Fruit fly (Drosophila melanogaster): ENCODE measurements around the gene ymp.
A peak's percentile ranks its signal among the peaks of the same experiment; 100 is the strongest.

Gene ymp

DNA sequence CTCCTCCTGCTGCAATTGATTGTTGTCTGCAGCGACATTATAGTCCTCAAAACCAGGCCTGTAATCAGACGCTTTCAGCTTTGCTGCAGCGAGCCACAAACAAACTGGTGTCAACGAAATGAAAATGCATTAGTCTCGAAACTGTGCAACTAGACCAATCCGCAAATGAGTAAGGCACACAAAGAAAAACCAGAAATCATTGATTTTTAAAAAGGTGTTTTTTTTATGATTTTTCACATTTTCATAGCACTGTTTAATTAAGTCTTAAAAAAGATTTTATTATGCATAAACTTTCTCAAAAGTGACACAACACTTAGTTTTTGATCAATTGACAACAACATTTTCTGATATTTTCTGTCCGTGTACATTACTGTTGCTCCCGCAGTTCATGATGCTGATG, 25.8 kb downstream of the ymp start, which contains the start of gene CG4582:
Gene CG4582, minus strand, starts transcription at position 101 of the 400 bp plus-strand sequence.
- TF ChIP-seq YL-1 (GFP tag; optimal IDR thresholded peaks at IDR 0.05) (no peak), Nf-YC (tag; optimal IDR thresholded peaks at IDR 0.05) (no peak), tup (GFP tag; optimal IDR thresholded peaks at IDR 0.05) (no peak), CG4328 (GFP tag; optimal IDR thresholded peaks at IDR 0.05) (no peak), CkIIα-i1 (GFP tag; IDR thresholded peaks at IDR 0.05) (no peak), Mrtf (GFP tag; IDR thresholded peaks at IDR 0.05) (no peak), dm (GFP tag; optimal IDR thresholded peaks at IDR 0.05) (no peak), CG8290 (GFP tag; optimal IDR thresholded peaks at IDR 0.05) (no peak), CG8290 (tag; optimal IDR thresholded peaks at IDR 0.05) (no peak), toy (GFP tag; IDR thresholded peaks at IDR 0.05) (no peak)

DNA sequence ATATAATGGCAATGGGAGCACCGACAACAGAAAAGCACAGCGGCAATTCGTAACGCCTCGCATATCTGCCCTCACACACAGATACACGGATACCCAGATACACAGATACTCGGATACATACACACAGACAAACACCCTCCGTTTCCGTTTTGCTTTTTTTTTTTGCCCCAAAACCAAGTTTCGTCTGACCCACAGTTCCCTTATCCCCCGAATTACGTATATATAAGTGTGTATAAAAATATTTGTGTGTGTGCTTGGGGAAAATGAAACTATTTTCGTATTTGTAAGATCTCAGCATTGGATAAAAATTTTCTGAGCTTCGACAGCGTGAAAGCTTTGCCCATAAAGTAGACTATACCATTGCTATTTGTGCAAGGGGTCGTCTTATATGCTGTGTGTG, 49.6 kb downstream of the ymp start:
- TF ChIP-seq hb (GFP tag; IDR thresholded peaks at IDR 0.05; ENCODE audit: partially characterized antibody): no peak
- no peak for TF ChIP-seq CG6272 (GFP tag; IDR thresholded peaks at IDR 0.05)
- no peak for TF ChIP-seq NC2α (GFP tag; optimal IDR thresholded peaks at IDR 0.05)
- no peak for TF ChIP-seq ara (GFP tag; IDR thresholded peaks at IDR 0.05)
- TF ChIP-seq TFAM (GFP tag; optimal IDR thresholded peaks at IDR 0.05): no peak
- no peak for TF ChIP-seq repo (GFP tag; optimal IDR thresholded peaks at IDR 0.05)
- no peak for TF ChIP-seq fd3F (GFP tag; optimal IDR thresholded peaks at IDR 0.05)
- TF ChIP-seq Mes4 (GFP tag; optimal IDR thresholded peaks at IDR 0.05): no peak
- TF ChIP-seq yki (optimal IDR thresholded peaks at IDR 0.05): no peak
- TF ChIP-seq sens (GFP tag): peak; percentile 3
- no peak for TF ChIP-seq CG3995 (GFP tag; optimal IDR thresholded peaks at IDR 0.05)
- TF ChIP-seq abd-A (tag; optimal IDR thresholded peaks at IDR 0.05): peak; percentile 56
- TF ChIP-seq CG13894 (tag; optimal IDR thresholded peaks at IDR 0.05): peak; percentile 95
- TF ChIP-seq Atf6 (GFP tag; IDR thresholded peaks at IDR 0.05): no peak
- no peak for TF ChIP-seq CG12104 (GFP tag; optimal IDR thresholded peaks at IDR 0.05)
- TF ChIP-seq CG3847 (GFP tag; IDR thresholded peaks at IDR 0.05): no peak
- TF ChIP-seq so (GFP tag; IDR thresholded peaks at IDR 0.05): no peak
- TF ChIP-seq crp (GFP tag; optimal IDR thresholded peaks at IDR 0.05): no peak
- no peak for TF ChIP-seq CG14965 (GFP tag; optimal IDR thresholded peaks at IDR 0.05; ENCODE audit: borderline replicate concordance)
- no peak for TF ChIP-seq trem (tag; optimal IDR thresholded peaks at IDR 0.05)
- peak; percentile 55 for TF ChIP-seq Ets65A (GFP tag)
- no peak for TF ChIP-seq D (optimal IDR thresholded peaks at IDR 0.05)
- no peak for TF ChIP-seq D (GFP tag; optimal IDR thresholded peaks at IDR 0.05)
- no peak for TF ChIP-seq z (GFP tag; IDR thresholded peaks at IDR 0.05)
- no peak for TF ChIP-seq CG15514 (GFP tag; optimal IDR thresholded peaks at IDR 0.05)

DNA sequence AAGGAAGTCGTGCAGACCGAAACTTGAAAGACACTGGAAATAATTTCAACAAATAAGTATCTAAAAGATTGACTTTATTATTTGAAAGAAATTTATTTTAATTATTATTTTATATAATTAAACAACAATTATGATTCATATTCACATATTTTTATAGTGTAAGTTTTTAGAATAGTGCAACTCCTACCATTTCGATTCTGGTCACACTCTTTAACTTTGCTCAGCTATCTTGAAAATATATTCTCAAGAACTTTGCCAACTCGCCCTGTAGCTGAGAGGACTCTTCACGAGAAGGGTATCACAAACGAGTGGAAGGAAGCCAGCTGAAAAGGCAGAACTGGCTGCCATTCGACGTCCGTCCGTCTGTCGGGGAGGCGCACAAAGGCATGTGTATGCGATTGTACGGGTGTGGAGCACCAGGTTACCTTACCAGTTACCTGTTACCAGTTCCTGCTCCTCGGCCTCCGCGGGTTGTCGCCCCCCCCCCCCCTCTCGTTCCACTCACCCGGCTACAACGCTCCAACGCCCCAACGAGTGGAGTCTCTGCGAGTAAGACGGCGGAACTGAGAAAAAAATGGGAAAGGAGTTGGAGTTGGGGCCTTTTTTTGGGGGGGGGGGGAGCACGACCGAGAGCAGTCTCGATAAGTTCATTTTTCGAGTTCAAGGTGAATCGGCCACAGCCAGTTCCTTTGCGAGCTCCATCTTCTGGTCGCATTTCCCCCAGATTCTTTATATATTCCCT, 53.4 kb downstream of the ymp start:
- no peak for TF ChIP-seq btn (GFP tag; optimal IDR thresholded peaks at IDR 0.05)
- no peak for TF ChIP-seq al (GFP tag; IDR thresholded peaks at IDR 0.05)
- no peak for TF ChIP-seq esg (GFP tag; conservative IDR thresholded peaks at IDR 0.05)
- no peak for TF ChIP-seq CG12942 (GFP tag; optimal IDR thresholded peaks at IDR 0.05)
- peak in 1 of 2 experiments; percentile 68 for TF ChIP-seq bsh (GFP tag; optimal IDR thresholded peaks at IDR 0.05)
- no peak for TF ChIP-seq CG34224 (GFP tag; IDR thresholded peaks at IDR 0.05; ENCODE audit: partially characterized antibody)
- TF ChIP-seq Sry-δ (GFP tag; optimal IDR thresholded peaks at IDR 0.05): no peak
- no peak for TF ChIP-seq Myb (GFP tag; optimal IDR thresholded peaks at IDR 0.05)
- peak; percentile 8 for TF ChIP-seq Hmr (GFP tag; optimal IDR thresholded peaks at IDR 0.05)
- TF ChIP-seq Sox100B (GFP tag; optimal IDR thresholded peaks at IDR 0.05): no peak
- peak; percentile 39 for TF ChIP-seq corto (GFP tag; optimal IDR thresholded peaks at IDR 0.05)
- peak; percentile 75 for TF ChIP-seq lbe (GFP tag; optimal IDR thresholded peaks at IDR 0.05)
- TF ChIP-seq yki (optimal IDR thresholded peaks at IDR 0.05): no peak
- peak; percentile 51 for TF ChIP-seq crol (GFP tag; IDR thresholded peaks at IDR 0.05)
- TF ChIP-seq Fer2 (tag; optimal IDR thresholded peaks at IDR 0.05): no peak
- no peak for TF ChIP-seq CG31224 (GFP tag; IDR thresholded peaks at IDR 0.05)
- no peak for TF ChIP-seq CG3281 (GFP tag; optimal IDR thresholded peaks at IDR 0.05)

Measured in whole organism, embryonic.